Worm (Caenorhabditis elegans) whole organism, early embryonic: ENCODE data around the gene frm-7.

Experiments
- ama-1 ChIP-seq: fragments of 150-350 bp; optimal IDR thresholded peaks from 2 replicates; lab custom pipeline; 2014
- ceh-13 ChIP-seq: fragments of 200-800 bp; sonication (Bioruptor generic); optimal IDR thresholded peaks from 2 replicates; lab custom pipeline; 2018; ENCODE audit warnings: mild to moderate bottlenecking, missing genetic modification characterization, missing compliant biosample characterization
- hmbx-1 ChIP-seq: sonication (generic microtip); optimal IDR thresholded peaks from 2 replicates; lab custom pipeline; 2016; ENCODE audit warnings: mild to moderate bottlenecking, missing genetic modification characterization, missing compliant biosample characterization

DNA sequence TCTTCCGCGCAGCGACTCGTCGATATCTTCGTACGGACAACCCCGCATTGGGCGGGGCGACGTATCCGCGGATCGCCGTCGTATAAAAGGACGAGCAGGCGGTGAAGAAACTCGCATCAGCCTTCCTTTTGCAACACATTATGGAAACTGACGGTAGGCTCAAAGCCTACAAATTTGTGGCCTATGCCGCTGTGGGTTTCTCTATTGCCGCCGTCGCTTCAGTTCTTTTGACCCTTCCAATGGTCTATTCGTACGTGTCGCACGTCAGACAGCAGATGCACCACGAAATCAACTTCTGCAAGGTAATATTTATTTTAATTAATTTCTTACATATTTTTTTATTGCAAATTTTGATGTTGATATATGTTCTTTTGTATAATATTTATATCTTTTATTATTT, 50.6 kb downstream of the frm-7 start:
- TF ChIP-seq ceh-13 (GFP tag; lab: Kevin White, UChicago), result no peak
- TF ChIP-seq hmbx-1 (tag; lab: Kevin White, UChicago), result no peak
- TF ChIP-seq ama-1 (lab: Kevin White, UChicago), result peak; percentile 8
